Worm (Caenorhabditis elegans) whole organism, young adult: Measurements from ENCODE around the gene kin-2.

Experiments
- C06A6.2 ChIP-seq: fragments of 200-800 bp; sonication (Bioruptor generic); conservative IDR thresholded peaks from 2 replicates; pipeline ENCODE4 v1.3.6; 2022; ENCODE audit warnings: missing genetic modification characterization, missing compliant biosample characterization
- F10E7.11 ChIP-seq: sonication (generic microtip); optimal IDR thresholded peaks from 2 replicates; lab custom pipeline; 2017; ENCODE audit warnings: mild to moderate bottlenecking, missing genetic modification characterization, moderate library complexity, missing compliant biosample characterization
- K12H6.12 ChIP-seq: fragments of 200-800 bp; sonication (Bioruptor generic); optimal IDR thresholded peaks from 2 replicates; lab custom pipeline; 2018; ENCODE audit warnings: mild to moderate bottlenecking, missing genetic modification characterization, missing compliant biosample characterization
- Y53F4B.3 ChIP-seq: fragments of 200-800 bp; sonication (Bioruptor generic); IDR thresholded peaks from 2 replicates; pipeline ENCODE4 v1.3.6; 2022; ENCODE audit warnings: missing genetic modification reagents, missing genetic modification characterization, missing compliant biosample characterization
- Y53G8AR.9 ChIP-seq: fragments of 200-800 bp; sonication (Bioruptor generic); conservative IDR thresholded peaks from 2 replicates; pipeline ENCODE4 v1.3.6; 2022; ENCODE audit warnings: missing genetic modification reagents, missing genetic modification characterization, missing compliant biosample characterization
- Y79H2A.3 ChIP-seq: fragments of 200-800 bp; sonication (Bioruptor generic); conservative IDR thresholded peaks from 2 replicates; pipeline ENCODE4 v1.3.6; 2022; ENCODE audit warnings: missing genetic modification reagents, missing genetic modification characterization, missing compliant biosample characterization
- atf-7 ChIP-seq: sonication (generic microtip); optimal IDR thresholded peaks from 2 replicates; lab custom pipeline; 2017; ENCODE audit warnings: mild to moderate bottlenecking, missing genetic modification characterization, missing compliant biosample characterization
- bed-2 ChIP-seq: fragments of 200-800 bp; sonication (Bioruptor generic); IDR thresholded peaks from 2 replicates; pipeline ENCODE4 v1.3.6; 2022; ENCODE audit warnings: missing genetic modification reagents, missing genetic modification characterization, missing compliant biosample characterization
- ccch-3 ChIP-seq: fragments of 200-800 bp; sonication (Bioruptor generic); optimal IDR thresholded peaks from 2 replicates; lab custom pipeline; 2018; ENCODE audit warnings: mild to moderate bottlenecking, missing genetic modification characterization, missing compliant biosample characterization
- cebp-2 ChIP-seq: fragments of 200-800 bp; sonication (Bioruptor generic); IDR thresholded peaks from 2 replicates; pipeline ENCODE4 v1.3.6; 2022; ENCODE audit warnings: missing genetic modification characterization, missing compliant biosample characterization
- ceh-27 ChIP-seq: fragments of 200-800 bp; sonication (Bioruptor generic); optimal IDR thresholded peaks from 2 replicates; lab custom pipeline; 2018; ENCODE audit warnings: mild to moderate bottlenecking, missing genetic modification characterization, moderate library complexity, missing compliant biosample characterization
- ceh-40 ChIP-seq: fragments of 200-800 bp; sonication (Bioruptor generic); IDR thresholded peaks from 2 replicates; pipeline ENCODE4 v1.3.6; 2022; ENCODE audit warnings: missing genetic modification characterization, missing compliant biosample characterization
- die-1 ChIP-seq: sonication (generic microtip); optimal IDR thresholded peaks from 2 replicates; lab custom pipeline; 2016; ENCODE audit warnings: missing genotype, mild to moderate bottlenecking, missing genetic modification characterization, missing compliant biosample characterization
- fkh-3 ChIP-seq: sonication (generic microtip); optimal IDR thresholded peaks from 2 replicates; lab custom pipeline; 2016; ENCODE audit warnings: mild to moderate bottlenecking, missing genetic modification characterization, missing compliant biosample characterization
- hlh-26 ChIP-seq: fragments of 200-800 bp; sonication (Bioruptor generic); conservative IDR thresholded peaks from 2 replicates; pipeline ENCODE4 v1.3.6; 2022; ENCODE audit warnings: missing genetic modification reagents, missing genetic modification characterization, missing compliant biosample characterization
- hmg-20 ChIP-seq: fragments of 200-800 bp; sonication (Bioruptor generic); IDR thresholded peaks from 2 replicates; pipeline ENCODE4 v1.3.6; 2022; ENCODE audit warnings: missing genetic modification reagents, missing genetic modification characterization, missing compliant biosample characterization
- lin-26 ChIP-seq: fragments of 200-800 bp; sonication (Bioruptor generic); IDR thresholded peaks from 2 replicates; pipeline ENCODE4 v1.3.6; 2022; ENCODE audit warnings: missing genetic modification reagents, missing genetic modification characterization, missing compliant biosample characterization
- lir-1 ChIP-seq: fragments of 200-800 bp; sonication (Bioruptor generic); conservative IDR thresholded peaks from 2 replicates; pipeline ENCODE4 v1.3.6; 2022; ENCODE audit warnings: missing genetic modification reagents, missing genetic modification characterization, missing compliant biosample characterization
- madf-6 ChIP-seq: fragments of 200-800 bp; sonication (Bioruptor generic); IDR thresholded peaks from 2 replicates; pipeline ENCODE4 v1.3.6; 2022; ENCODE audit warnings: missing genetic modification reagents, missing genetic modification characterization, missing compliant biosample characterization
- mxl-1 ChIP-seq: sonication (generic microtip); optimal IDR thresholded peaks from 2 replicates; lab custom pipeline; 2016; ENCODE audit warnings: missing genetic modification characterization, missing compliant biosample characterization
- nhr-179 ChIP-seq: sonication (generic microtip); optimal IDR thresholded peaks from 2 replicates; lab custom pipeline; 2016; ENCODE audit warnings: mild to moderate bottlenecking, missing genetic modification characterization, missing compliant biosample characterization
- nhr-80 ChIP-seq: sonication (generic microtip); optimal IDR thresholded peaks from 2 replicates; lab custom pipeline; 2016; ENCODE audit warnings: missing genetic modification characterization, missing compliant biosample characterization
- pha-4 ChIP-seq: fragments of 150-350 bp; sonication (generic microtip); optimal IDR thresholded peaks from 2 replicates; lab custom pipeline; 2014; ENCODE audit warnings: missing biosample characterization, missing genetic modification reagents, missing genetic modification characterization
- rcor-1 ChIP-seq: fragments of 200-800 bp; sonication (Bioruptor generic); IDR thresholded peaks from 2 replicates; pipeline ENCODE4 v1.3.6; 2022; ENCODE audit warnings: missing genetic modification reagents, missing genetic modification characterization, missing compliant biosample characterization
- repo-1 ChIP-seq: sonication (generic microtip); optimal IDR thresholded peaks from 2 replicates; lab custom pipeline; 2017; ENCODE audit warnings: mild to moderate bottlenecking, missing genetic modification characterization, missing compliant biosample characterization
- sdz-38 ChIP-seq: sonication (generic microtip); optimal IDR thresholded peaks from 2 replicates; lab custom pipeline; 2016; ENCODE audit warnings: missing genotype, missing genetic modification characterization, missing compliant biosample characterization
- snpc-1.1 ChIP-seq: sonication (generic microtip); optimal IDR thresholded peaks from 2 replicates; lab custom pipeline; 2017; ENCODE audit warnings: missing genetic modification characterization, mild to moderate bottlenecking, missing compliant biosample characterization, antibody characterized with exemption, moderate library complexity, missing genotype, missing genetic modification reagents; ENCODE audit not compliant: insufficient read depth
- sptf-2 ChIP-seq: fragments of 200-800 bp; sonication (Bioruptor generic); optimal IDR thresholded peaks from 2 replicates; lab custom pipeline; 2018; ENCODE audit warnings: mild to moderate bottlenecking, missing genetic modification characterization, missing compliant biosample characterization
- tbp1 ChIP-seq: fragments of 200-800 bp; sonication (Bioruptor generic); optimal IDR thresholded peaks from 2 replicates; lab custom pipeline; 2018; ENCODE audit warnings: mild to moderate bottlenecking, missing genetic modification characterization, missing compliant biosample characterization
- tlf-1 ChIP-seq: fragments of 200-800 bp; sonication (Bioruptor generic); optimal IDR thresholded peaks from 2 replicates; lab custom pipeline; 2018; ENCODE audit warnings: mild to moderate bottlenecking, missing genetic modification characterization, missing compliant biosample characterization
- ztf-25 ChIP-seq: fragments of 200-800 bp; sonication (Bioruptor generic); IDR thresholded peaks from 2 replicates; pipeline ENCODE4 v1.3.6; 2022; ENCODE audit warnings: missing genetic modification reagents, missing genetic modification characterization, missing compliant biosample characterization
- ztf-6 ChIP-seq: fragments of 200-800 bp; sonication (Bioruptor generic); IDR thresholded peaks from 2 replicates; pipeline ENCODE4 v1.3.6; 2022; ENCODE audit warnings: missing genetic modification reagents, missing genetic modification characterization, missing compliant biosample characterization

kin-2 gene

DNA sequence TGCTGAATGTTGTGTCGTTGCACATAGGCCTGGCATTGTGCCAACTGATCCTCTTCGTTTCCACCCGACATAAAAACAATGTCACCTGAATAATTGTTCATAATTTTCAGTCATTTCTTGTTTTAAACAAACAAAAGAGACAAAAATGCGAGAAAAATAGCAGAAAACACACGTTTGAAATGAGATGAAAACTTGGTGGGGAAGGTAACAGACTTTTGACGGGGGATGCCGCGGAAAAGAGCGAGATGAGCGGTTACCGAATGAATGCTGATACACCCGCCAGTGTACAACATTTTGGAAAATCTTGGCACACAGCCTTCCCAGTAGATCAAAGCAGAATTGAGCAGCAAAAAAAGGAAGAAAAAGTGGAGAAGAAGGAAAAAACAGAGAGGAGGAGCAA, at the start of gene kin-2:
kin-2 (minus strand) TSS at position 101 of the 400 bp plus-strand sequence.
- TF ChIP-seq die-1 (tag; lab: Kevin White, UChicago) (no peak), lir-1 (GFP tag; lab: Robert Waterston, UW) (no peak), bed-2 (no peak), sptf-2 (GFP tag; lab: Kevin White, UChicago) (no peak), F10E7.11 (no peak)

- TF ChIP-seq ccch-3 (GFP tag; lab: Kevin White, UChicago), result no peak
- TF ChIP-seq nhr-80 (tag; lab: Kevin White, UChicago), result peak; percentile 45
These were observed 49.3 kb upstream of the kin-2 start for ce11 chrX:6026732-6027528.

DNA sequence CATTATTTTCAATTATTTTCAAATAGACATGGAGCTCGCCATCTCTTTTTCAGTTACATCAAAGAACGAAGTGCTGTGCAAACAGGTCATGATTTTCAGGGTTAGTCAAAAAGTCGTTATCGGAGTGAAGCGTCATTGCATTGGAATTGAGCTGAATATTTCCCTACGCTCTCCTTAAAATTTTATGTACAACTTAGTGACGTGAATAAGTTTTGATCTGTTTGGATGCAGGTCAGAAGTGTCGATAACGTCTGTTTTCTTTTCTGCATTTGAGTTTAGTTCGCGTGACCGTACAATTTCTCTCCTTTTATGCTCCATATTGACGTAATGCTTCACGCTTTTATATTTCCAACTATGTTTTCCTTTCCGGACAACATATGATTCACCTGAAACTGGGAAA, 47.3 kb upstream of the kin-2 start:
- TF ChIP-seq mxl-1 (tag; lab: Kevin White, UChicago) (no peak), sdz-38 (tag; lab: Kevin White, UChicago) (no peak), snpc-1.1 (tag; lab: Kevin White, UChicago) (no peak), hlh-26 (GFP tag; lab: Robert Waterston, UW) (no peak), nhr-80 (tag; lab: Kevin White, UChicago) (peak; percentile 80), pha-4 (peak; percentile 23), K12H6.12 (no peak), tlf-1 (GFP tag; lab: Kevin White, UChicago) (no peak), atf-7 (tag; lab: Kevin White, UChicago) (peak; percentile 29), tbp1 (peak; percentile 17)

ce11 chrX:6022469-6022868, 44.8 kb upstream of the kin-2 start, which contains the start of gene lelo-3:
Gene lelo-3 (minus strand): TSS chrX:6022569.
- no peak for TF ChIP-seq fkh-3 (tag; lab: Kevin White, UChicago)
- TF ChIP-seq Y79H2A.3, result no peak
- no peak for TF ChIP-seq rcor-1 (GFP tag; lab: Robert Waterston, UW)
- no peak for TF ChIP-seq hmg-20 (GFP tag; lab: Robert Waterston, UW)
- no peak for TF ChIP-seq ztf-6
- no peak for TF ChIP-seq lin-26 (GFP tag; lab: Robert Waterston, UW)
- no peak for TF ChIP-seq ceh-27 (GFP tag; lab: Kevin White, UChicago)
- TF ChIP-seq cebp-2 (GFP tag; lab: Robert Waterston, UW), result no peak
- no peak for TF ChIP-seq C06A6.2 (GFP tag; lab: Robert Waterston, UW)
- no peak for TF ChIP-seq repo-1
- TF ChIP-seq lir-1 (GFP tag; lab: Robert Waterston, UW), result no peak
- no peak for TF ChIP-seq nhr-179 (tag; lab: Kevin White, UChicago)
- no peak for TF ChIP-seq snpc-1.1 (tag; lab: Kevin White, UChicago)
- TF ChIP-seq ztf-25 (GFP tag; lab: Robert Waterston, UW), result no peak
- no peak for TF ChIP-seq Y53F4B.3 (GFP tag; lab: Robert Waterston, UW)
- TF ChIP-seq Y53G8AR.9 (GFP tag; lab: Robert Waterston, UW), result no peak
- no peak for TF ChIP-seq madf-6
- TF ChIP-seq ceh-40 (GFP tag; lab: Robert Waterston, UW), result no peak
- TF ChIP-seq sdz-38 (tag; lab: Kevin White, UChicago), result no peak
- no peak for TF ChIP-seq pha-4
